Fruit fly (Drosophila melanogaster): ENCODE data around the gene CG9577.

- no peak for TF ChIP-seq tj (GFP tag; optimal IDR thresholded peaks at IDR 0.05)
- TF ChIP-seq CG11617 (GFP tag; optimal IDR thresholded peaks at IDR 0.05) = no peak
- TF ChIP-seq CG7045 (GFP tag; optimal IDR thresholded peaks at IDR 0.05) = no peak
- TF ChIP-seq CG7101 (tag; optimal IDR thresholded peaks at IDR 0.05) = no peak
- TF ChIP-seq ovo (GFP tag; optimal IDR thresholded peaks at IDR 0.05) = no peak
- no peak for TF ChIP-seq Hr96 (GFP tag; optimal IDR thresholded peaks at IDR 0.05)
- no peak for TF ChIP-seq Crg-1 (GFP tag; optimal IDR thresholded peaks at IDR 0.05)
- TF ChIP-seq pad (GFP tag; optimal IDR thresholded peaks at IDR 0.05) = no peak
Measured at dm6 chrX:20130486-20130885, 36.0 kb upstream of the CG9577 start.
